Worm (Caenorhabditis elegans) whole organism, L2 larva: ENCODE data around the gene asp-14.

Source experiments
- ZK546.5 ChIP-seq: sonication (generic microtip); optimal IDR thresholded peaks from 2 replicates; lab custom pipeline; 2017; ENCODE audit warnings: missing biosample characterization, missing genetic modification characterization
- aly-2 ChIP-seq: fragments of 150-350 bp; optimal IDR thresholded peaks from 2 replicates; lab custom pipeline; 2014; ENCODE audit warnings: missing biosample characterization, missing genetic modification characterization
- mab-5 ChIP-seq: fragments of 150-350 bp; optimal IDR thresholded peaks from 2 replicates; lab custom pipeline; 2014; ENCODE audit warnings: missing biosample characterization, missing genetic modification characterization
- mdl-1 ChIP-seq, 2 experiments: fragments of 150-350 bp in 1 of 2; sonication (generic microtip) in 1 of 2; optimal IDR thresholded peaks; 2 replicates each; lab custom pipeline; 2017; ENCODE audit warnings: missing biosample characterization in 2 of 2, missing genetic modification characterization in 2 of 2
- nhr-10 ChIP-seq: sonication (generic microtip); optimal IDR thresholded peaks from 2 replicates; lab custom pipeline; 2017; ENCODE audit warnings: missing biosample characterization, missing genetic modification characterization
- nhr-23 ChIP-seq: fragments of 150-350 bp; optimal IDR thresholded peaks from 2 replicates; lab custom pipeline; 2014; ENCODE audit warnings: missing biosample characterization, missing genetic modification reagents, missing genetic modification characterization
- nhr-77 ChIP-seq: fragments of 150-350 bp; optimal IDR thresholded peaks from 2 replicates; lab custom pipeline; 2014; ENCODE audit warnings: missing biosample characterization, missing genetic modification characterization
- skn-1 ChIP-seq: sonication (generic microtip); optimal IDR thresholded peaks from 2 replicates; lab custom pipeline; 2017; ENCODE audit warnings: missing biosample characterization, missing genetic modification characterization
- snpc-4 ChIP-seq: fragments of 150-350 bp; optimal IDR thresholded peaks from 2 replicates; lab custom pipeline; 2014; ENCODE audit warnings: missing biosample characterization, missing genetic modification characterization
- ztf-11 ChIP-seq: sonication (generic microtip); optimal IDR thresholded peaks from 2 replicates; lab custom pipeline; 2017; ENCODE audit warnings: missing biosample characterization, missing genetic modification characterization

DNA sequence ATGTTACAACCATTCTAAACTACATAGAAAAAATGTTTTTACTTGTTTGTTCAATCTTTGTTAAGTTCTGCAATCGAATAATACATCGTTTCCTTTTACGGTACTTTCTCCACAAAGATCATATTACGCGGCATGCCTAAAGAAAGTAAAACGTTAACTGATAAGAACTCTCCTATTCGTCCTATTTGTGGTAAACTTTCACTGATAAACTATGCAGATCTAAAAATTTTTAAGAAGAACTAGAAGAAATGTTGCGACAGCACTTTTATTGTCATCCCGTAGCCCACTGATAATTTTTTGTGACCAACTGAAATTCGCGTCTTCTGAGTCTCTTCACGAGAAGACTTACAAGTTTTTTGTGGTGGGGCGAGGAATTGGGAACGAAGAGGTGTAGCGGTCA, 19.3 kb downstream of the asp-14 start:
- TF ChIP-seq mab-5 (no peak), nhr-77 (no peak), nhr-23 (no peak), skn-1 (tag; lab: Kevin White, UChicago) (no peak), nhr-10 (no peak), snpc-4 (tag; lab: Kevin White, UChicago) (no peak), aly-2 (tag; lab: Kevin White, UChicago) (no peak), ZK546.5 (no peak), mdl-1 (tag; optimal IDR thresholded peaks at IDR 0.05; lab: Kevin White, UChicago) (no peak), ztf-11 (tag; lab: Kevin White, UChicago) (no peak)
